Worm (Caenorhabditis elegans): ENCODE measurements around the gene clc-6.

DNA sequence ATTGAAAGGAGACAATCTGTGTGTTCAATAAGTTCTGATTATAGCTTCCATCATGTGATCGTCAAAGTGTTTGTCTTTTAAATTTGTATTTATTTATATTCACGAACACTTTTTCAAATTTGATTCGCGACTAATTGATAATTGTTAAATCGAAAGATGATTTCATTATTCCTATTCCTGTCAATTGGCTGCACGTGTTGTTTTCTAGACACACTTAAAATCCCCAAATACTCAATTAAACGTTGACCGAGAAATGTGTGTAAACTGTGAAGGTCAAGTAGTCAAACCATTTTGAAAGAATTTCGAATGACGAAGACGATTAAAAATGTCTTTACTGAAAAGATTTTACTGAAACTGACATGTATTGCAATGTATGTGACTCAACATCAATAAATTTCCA, 15.1 kb downstream of the clc-6 start:
- no peak for TF ChIP-seq ceh-34 (tag; optimal IDR thresholded peaks at IDR 0.05)
- no peak for TF ChIP-seq ceh-30 (tag; optimal IDR thresholded peaks at IDR 0.05)
